ENCODE assay signal across 1 fruit fly cellular context in the genomic region with DNA sequence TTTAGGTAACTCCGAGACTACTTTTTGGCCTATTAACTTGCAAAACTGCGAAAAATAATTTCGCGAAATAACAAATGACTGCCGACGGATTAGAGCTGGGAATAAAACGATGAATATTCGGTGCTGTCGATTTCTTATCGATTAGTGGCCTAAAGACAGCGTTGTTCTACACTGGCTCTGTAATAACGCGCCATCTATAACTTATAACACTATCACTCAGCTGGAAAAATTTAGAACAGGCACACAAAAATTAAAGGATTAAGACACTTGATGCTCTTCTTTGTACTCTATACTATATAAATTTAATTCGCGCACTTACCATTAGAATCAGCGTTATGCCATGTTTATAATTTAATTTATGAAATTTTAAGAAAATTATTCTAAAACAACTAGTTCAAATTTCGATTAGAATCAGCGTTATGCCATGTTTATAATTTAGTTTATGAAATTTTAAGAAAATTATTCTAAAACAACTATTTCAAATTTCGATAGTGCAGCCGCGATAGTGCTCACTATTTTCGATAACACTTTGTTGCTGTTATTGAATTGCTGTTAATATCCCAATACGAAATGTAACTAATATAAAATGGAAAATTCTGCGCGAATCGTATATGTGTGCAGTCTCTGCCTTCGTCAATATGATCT.
TF ChIP-seq lines count a peak whose summit lies in the region.

Gene CSN3 (minus strand): TSS at position 112 of the 645 bp plus-strand sequence.
Gene CG11456 (plus strand): TSS at position 523 of the 645 bp plus-strand sequence.

TF ChIP-seq in whole organism, embryonic, 481 proteins besides CTCF, POLR2A, EP300 and RAD21 (continued from another document and continues in another):
- TF ChIP-seq zen2 (GFP tag; IDR thresholded peaks at IDR 0.05; lab: Robert Waterston, UW; ENCODE audit: partially characterized antibody): peak; percentile 38; the same call in 2 of the 3 replicates
- TF ChIP-seq Mrtf (GFP tag; IDR thresholded peaks at IDR 0.05; lab: Robert Waterston, UW): no peak
- no peak for TF ChIP-seq ase (GFP tag; IDR thresholded peaks at IDR 0.05; lab: Robert Waterston, UW)
- peak; percentile 85 for TF ChIP-seq Kr (GFP tag; optimal IDR thresholded peaks at IDR 0.05; lab: Kevin White, UChicago)
- TF ChIP-seq ttk (GFP tag; IDR thresholded peaks at IDR 0.05; lab: Robert Waterston, UW): peak; percentile 31; the same call in 1 of the 2 replicates
- TF ChIP-seq CG15514 (GFP tag; optimal IDR thresholded peaks at IDR 0.05; lab: Kevin White, UChicago): peak; percentile 65
- peak; percentile 48 for TF ChIP-seq CG13624 (GFP tag; optimal IDR thresholded peaks at IDR 0.05; lab: Kevin White, UChicago)
- peak in 1 of 2 experiments; percentile 7 for TF ChIP-seq insv (GFP tag; optimal IDR thresholded peaks at IDR 0.05; lab: Kevin White, UChicago)
- peak; percentile 58 for TF ChIP-seq CG34224 (GFP tag; IDR thresholded peaks at IDR 0.05; lab: Robert Waterston, UW; ENCODE audit: partially characterized antibody)
- TF ChIP-seq unc-4 (GFP tag; IDR thresholded peaks at IDR 0.05; lab: Robert Waterston, UW; ENCODE audit: partially characterized antibody): peak; percentile 70
- TF ChIP-seq ro (GFP tag; IDR thresholded peaks at IDR 0.05; lab: Robert Waterston, UW): no peak
- TF ChIP-seq CG7786 (GFP tag; optimal IDR thresholded peaks at IDR 0.05; lab: Kevin White, UChicago): peak; percentile 59
- TF ChIP-seq Ets65A (GFP tag; lab: Kevin White, UChicago): peak; percentile 94
- peak; percentile 74 for TF ChIP-seq amos (GFP tag; IDR thresholded peaks at IDR 0.05; lab: Robert Waterston, UW; ENCODE audit: partially characterized antibody)
- no peak for TF ChIP-seq cato (GFP tag; optimal IDR thresholded peaks at IDR 0.05; lab: Kevin White, UChicago; ENCODE audit: borderline replicate concordance)
- TF ChIP-seq CG9727 (GFP tag; optimal IDR thresholded peaks at IDR 0.05; lab: Kevin White, UChicago): peak; percentile 4
- TF ChIP-seq Camta (GFP tag; optimal IDR thresholded peaks at IDR 0.05; lab: Kevin White, UChicago): peak; percentile 43
- TF ChIP-seq NC2β (GFP tag; optimal IDR thresholded peaks at IDR 0.05; lab: Kevin White, UChicago): peak; percentile 50
- peak; percentile 56 for TF ChIP-seq inv (GFP tag; IDR thresholded peaks at IDR 0.05; lab: Robert Waterston, UW; ENCODE audit: partially characterized antibody)
- TF ChIP-seq trem (tag; optimal IDR thresholded peaks at IDR 0.05; lab: Kevin White, UChicago): peak; percentile 70
- TF ChIP-seq CkIIα-i1 (GFP tag; IDR thresholded peaks at IDR 0.05; lab: Robert Waterston, UW): no peak
- peak; percentile 48 for TF ChIP-seq CG4424 (GFP tag; optimal IDR thresholded peaks at IDR 0.05; lab: Kevin White, UChicago)
- peak; percentile 53 for TF ChIP-seq Dek (tag; optimal IDR thresholded peaks at IDR 0.05; lab: Kevin White, UChicago)
- TF ChIP-seq CG18599 (GFP tag; optimal IDR thresholded peaks at IDR 0.05; lab: Kevin White, UChicago): peak; percentile 23
- TF ChIP-seq CG9817 (tag; optimal IDR thresholded peaks at IDR 0.05; lab: Kevin White, UChicago): peak; percentile 30
- TF ChIP-seq CG10654 (GFP tag; optimal IDR thresholded peaks at IDR 0.05; lab: Kevin White, UChicago): peak; percentile 46
- TF ChIP-seq ham (GFP tag; IDR thresholded peaks at IDR 0.05; lab: Robert Waterston, UW): no peak
- peak; percentile 47 for TF ChIP-seq sens (GFP tag; lab: Kevin White, UChicago)
- TF ChIP-seq BEAF-32 (GFP tag; optimal IDR thresholded peaks at IDR 0.05; lab: Kevin White, UChicago): peak; percentile 74
- TF ChIP-seq CG8944 (GFP tag; optimal IDR thresholded peaks at IDR 0.05; lab: Kevin White, UChicago): peak; percentile 28
- TF ChIP-seq fd64A (GFP tag; optimal IDR thresholded peaks at IDR 0.05; lab: Kevin White, UChicago): no peak
- peak; percentile 48 for TF ChIP-seq bcd (GFP tag; optimal IDR thresholded peaks at IDR 0.05; lab: Kevin White, UChicago)
- no peak for TF ChIP-seq lov (optimal IDR thresholded peaks at IDR 0.05; lab: Kevin White, UChicago)
- TF ChIP-seq lov (GFP tag; IDR thresholded peaks at IDR 0.05; lab: Robert Waterston, UW): no peak
- TF ChIP-seq CG3995 (GFP tag; optimal IDR thresholded peaks at IDR 0.05; lab: Kevin White, UChicago): peak; percentile 6
- peak; percentile 39; the same call in 1 of the 2 replicates for TF ChIP-seq Ada2b (GFP tag; IDR thresholded peaks at IDR 0.05; lab: Robert Waterston, UW)
- no peak for TF ChIP-seq CG10462 (GFP tag; optimal IDR thresholded peaks at IDR 0.05; lab: Kevin White, UChicago)
- TF ChIP-seq CHES-1-like (GFP tag; optimal IDR thresholded peaks at IDR 0.05; lab: Kevin White, UChicago): peak; percentile 54
- peak; percentile 90 for TF ChIP-seq CG6791 (GFP tag; IDR thresholded peaks at IDR 0.05; lab: Robert Waterston, UW; ENCODE audit: partially characterized antibody)
- TF ChIP-seq pzg (GFP tag; optimal IDR thresholded peaks at IDR 0.05; lab: Kevin White, UChicago): peak; percentile 86
- no peak for TF ChIP-seq chm (GFP tag; IDR thresholded peaks at IDR 0.05; lab: Robert Waterston, UW)
- TF ChIP-seq chif (GFP tag; optimal IDR thresholded peaks at IDR 0.05; lab: Kevin White, UChicago): peak; percentile 18 to 33
- TF ChIP-seq pan (optimal IDR thresholded peaks at IDR 0.05; lab: Kevin White, UChicago): no peak
- TF ChIP-seq pan (GFP tag; optimal IDR thresholded peaks at IDR 0.05 in 1 of 2, IDR thresholded peaks at IDR 0.05 in 1 of 2): peak in 1 of 2 experiments; percentile 59
- peak; percentile 82 for TF ChIP-seq rib (GFP tag; IDR thresholded peaks at IDR 0.05; lab: Robert Waterston, UW)
- TF ChIP-seq CG17328 (GFP tag; IDR thresholded peaks at IDR 0.05; lab: Robert Waterston, UW): 0 out of 2 replicates have a peak, but pooled peaks have one; percentile 14
- TF ChIP-seq CG12391 (tag; optimal IDR thresholded peaks at IDR 0.05; lab: Kevin White, UChicago): peak; percentile 61
- peak; percentile 5 for TF ChIP-seq pnt (GFP tag; optimal IDR thresholded peaks at IDR 0.05; lab: Kevin White, UChicago)
- TF ChIP-seq Dad (GFP tag; optimal IDR thresholded peaks at IDR 0.05; lab: Kevin White, UChicago): peak; percentile 32
- TF ChIP-seq CG33557 (GFP tag; optimal IDR thresholded peaks at IDR 0.05; lab: Kevin White, UChicago): no peak
- peak; percentile 42 for TF ChIP-seq grau (tag; optimal IDR thresholded peaks at IDR 0.05; lab: Kevin White, UChicago)
- TF ChIP-seq az2 (GFP tag; optimal IDR thresholded peaks at IDR 0.05; lab: Kevin White, UChicago): no peak
- TF ChIP-seq Mad (GFP tag; optimal IDR thresholded peaks at IDR 0.05; lab: Kevin White, UChicago): peak; percentile 50
- peak in 1 of 2 experiments; percentile 33 for TF ChIP-seq Pdp1 (GFP tag; optimal IDR thresholded peaks at IDR 0.05; lab: Kevin White, UChicago)
- TF ChIP-seq lmd (GFP tag; IDR thresholded peaks at IDR 0.05; lab: Robert Waterston, UW): peak; percentile 54
- TF ChIP-seq CG2712 (tag; optimal IDR thresholded peaks at IDR 0.05; lab: Kevin White, UChicago): no peak
- peak; percentile 45; the same call in 1 of the 2 replicates for TF ChIP-seq ranshi (GFP tag; IDR thresholded peaks at IDR 0.05; lab: Robert Waterston, UW)
- TF ChIP-seq CG16813 (GFP tag; IDR thresholded peaks at IDR 0.05; lab: Robert Waterston, UW; ENCODE audit: partially characterized antibody): peak; percentile 67
- peak; percentile 48 for TF ChIP-seq Myb (GFP tag; optimal IDR thresholded peaks at IDR 0.05; lab: Kevin White, UChicago)
- peak; percentile 38 for TF ChIP-seq CG18476 (GFP tag; optimal IDR thresholded peaks at IDR 0.05; lab: Kevin White, UChicago)
- peak; percentile 72 for TF ChIP-seq Ets97D (GFP tag; optimal IDR thresholded peaks at IDR 0.05; lab: Kevin White, UChicago)
- peak; percentile 31; the same call in 1 of the 2 replicates for TF ChIP-seq nerfin-2 (GFP tag; IDR thresholded peaks at IDR 0.05; lab: Robert Waterston, UW; ENCODE audit: partially characterized antibody)
- TF ChIP-seq CG12299 (tag; optimal IDR thresholded peaks at IDR 0.05; lab: Kevin White, UChicago): no peak
- TF ChIP-seq CG17612 (GFP tag; IDR thresholded peaks at IDR 0.05; lab: Robert Waterston, UW): no peak
- no peak for TF ChIP-seq btn (GFP tag; optimal IDR thresholded peaks at IDR 0.05; lab: Kevin White, UChicago)
- TF ChIP-seq E2f2 (GFP tag; IDR thresholded peaks at IDR 0.05; lab: Robert Waterston, UW): peak; percentile 81
- no peak for TF ChIP-seq slou (GFP tag; optimal IDR thresholded peaks at IDR 0.05; lab: Kevin White, UChicago)
- peak; percentile 32 for TF ChIP-seq kay (GFP tag; optimal IDR thresholded peaks at IDR 0.05; lab: Kevin White, UChicago)
- peak; percentile 31 for TF ChIP-seq luna (GFP tag; optimal IDR thresholded peaks at IDR 0.05; lab: Kevin White, UChicago)
- TF ChIP-seq Lpt (GFP tag; optimal IDR thresholded peaks at IDR 0.05; lab: Kevin White, UChicago): no peak
- TF ChIP-seq MESR4 (GFP tag; optimal IDR thresholded peaks at IDR 0.05; lab: Kevin White, UChicago): peak; percentile 25
- TF ChIP-seq jumu (GFP tag; optimal IDR thresholded peaks at IDR 0.05; lab: Kevin White, UChicago): peak; percentile 60
- peak; percentile 59 for TF ChIP-seq zfh2 (GFP tag; optimal IDR thresholded peaks at IDR 0.05; lab: Kevin White, UChicago)
- TF ChIP-seq CG2199 (GFP tag; IDR thresholded peaks at IDR 0.05; lab: Robert Waterston, UW): 0 out of 3 replicates have a peak, but pooled peaks have one; percentile 47
- peak; percentile 34 for TF ChIP-seq CG4820 (GFP tag; optimal IDR thresholded peaks at IDR 0.05; lab: Kevin White, UChicago)
- no peak for TF ChIP-seq prd (optimal IDR thresholded peaks at IDR 0.05; lab: Kevin White, UChicago)
- peak; percentile 44; the same call in 1 of the 3 replicates for TF ChIP-seq prd (GFP tag; IDR thresholded peaks at IDR 0.05; lab: Robert Waterston, UW)
- TF ChIP-seq nau (GFP tag; optimal IDR thresholded peaks at IDR 0.05; lab: Kevin White, UChicago): peak; percentile 30
- TF ChIP-seq Hsf (GFP tag; optimal IDR thresholded peaks at IDR 0.05; lab: Kevin White, UChicago): peak; percentile 57
- TF ChIP-seq vnd (GFP tag; IDR thresholded peaks at IDR 0.05; lab: Robert Waterston, UW; ENCODE audit: partially characterized antibody): peak; percentile 57; the same call in 2 of the 3 replicates
- TF ChIP-seq Doc3 (GFP tag; IDR thresholded peaks at IDR 0.05; lab: Robert Waterston, UW; ENCODE audit: partially characterized antibody): peak; percentile 63; the same call in 1 of the 3 replicates
- no peak for TF ChIP-seq CG2202 (tag; optimal IDR thresholded peaks at IDR 0.05; lab: Kevin White, UChicago)
- TF ChIP-seq Antp (GFP tag; optimal IDR thresholded peaks at IDR 0.05; lab: Kevin White, UChicago): peak; percentile 55
- peak; percentile 65 for TF ChIP-seq HmgZ (tag; optimal IDR thresholded peaks at IDR 0.05; lab: Kevin White, UChicago)
- TF ChIP-seq peb (GFP tag; IDR thresholded peaks at IDR 0.05; lab: Robert Waterston, UW): no peak
- no peak for TF ChIP-seq sd (tag; optimal IDR thresholded peaks at IDR 0.05; lab: Kevin White, UChicago)
- peak; percentile 80 for TF ChIP-seq Lhr (GFP tag; optimal IDR thresholded peaks at IDR 0.05; lab: Kevin White, UChicago)
- peak; percentile 14 for TF ChIP-seq CG3281 (GFP tag; optimal IDR thresholded peaks at IDR 0.05; lab: Kevin White, UChicago)
- peak; percentile 68; the same call in 1 of the 3 replicates for TF ChIP-seq CG11560 (tag; IDR thresholded peaks at IDR 0.05; lab: Robert Waterston, UW)
- TF ChIP-seq HLH4C (GFP tag; IDR thresholded peaks at IDR 0.05; lab: Robert Waterston, UW; ENCODE audit: partially characterized antibody): peak; percentile 83
- peak; percentile 8 for TF ChIP-seq ewg (GFP tag; optimal IDR thresholded peaks at IDR 0.05; lab: Kevin White, UChicago)
- no peak for TF ChIP-seq CG8924 (tag; optimal IDR thresholded peaks at IDR 0.05; lab: Kevin White, UChicago)
- no peak for TF ChIP-seq Adf1 (GFP tag; IDR thresholded peaks at IDR 0.05; lab: Robert Waterston, UW)
- peak; percentile 54 for TF ChIP-seq hbn (GFP tag; IDR thresholded peaks at IDR 0.05; lab: Robert Waterston, UW; ENCODE audit: partially characterized antibody)
- peak; percentile 24 for TF ChIP-seq CG1792 (GFP tag; optimal IDR thresholded peaks at IDR 0.05; lab: Kevin White, UChicago)
- peak; percentile 80 for TF ChIP-seq Dip2 (GFP tag; IDR thresholded peaks at IDR 0.05; lab: Robert Waterston, UW)
- peak; percentile 74 for TF ChIP-seq CG2116 (GFP tag; optimal IDR thresholded peaks at IDR 0.05; lab: Kevin White, UChicago)
- TF ChIP-seq CG32767 (GFP tag; IDR thresholded peaks at IDR 0.05; lab: Robert Waterston, UW): no peak
- TF ChIP-seq D19A (tag; optimal IDR thresholded peaks at IDR 0.05; lab: Kevin White, UChicago): peak; percentile 94
- TF ChIP-seq Bgb (GFP tag; IDR thresholded peaks at IDR 0.05; lab: Robert Waterston, UW; ENCODE audit: partially characterized antibody): peak; percentile 72
- peak; percentile 36 for TF ChIP-seq Sin3A (optimal IDR thresholded peaks at IDR 0.05; lab: Kevin White, UChicago)
- TF ChIP-seq knrl (GFP tag; IDR thresholded peaks at IDR 0.05; lab: Robert Waterston, UW; ENCODE audit: partially characterized antibody): peak; percentile 68
- peak; percentile 47 for TF ChIP-seq repo (GFP tag; optimal IDR thresholded peaks at IDR 0.05; lab: Kevin White, UChicago)
- TF ChIP-seq dpn (GFP tag; optimal IDR thresholded peaks at IDR 0.05; lab: Kevin White, UChicago): peak; percentile 61 to 64
- no peak for TF ChIP-seq cas (GFP tag; IDR thresholded peaks at IDR 0.05; lab: Robert Waterston, UW)
- TF ChIP-seq ind (GFP tag; optimal IDR thresholded peaks at IDR 0.05; lab: Kevin White, UChicago): peak; percentile 56
- peak; percentile 93 for TF ChIP-seq Sry-δ (GFP tag; optimal IDR thresholded peaks at IDR 0.05; lab: Kevin White, UChicago)
- TF ChIP-seq H15 (GFP tag; IDR thresholded peaks at IDR 0.05; lab: Robert Waterston, UW): peak; percentile 38; the same call in 1 of the 3 replicates
- peak; percentile 40 for TF ChIP-seq Hr3 (GFP tag; optimal IDR thresholded peaks at IDR 0.05; lab: Kevin White, UChicago)
- peak; percentile 19 for TF ChIP-seq CG9797 (GFP tag; optimal IDR thresholded peaks at IDR 0.05; lab: Kevin White, UChicago)
- TF ChIP-seq CG12236 (GFP tag; optimal IDR thresholded peaks at IDR 0.05; lab: Kevin White, UChicago): no peak
- peak; percentile 0 for TF ChIP-seq Neu2 (GFP tag; optimal IDR thresholded peaks at IDR 0.05; lab: Kevin White, UChicago; ENCODE audit: borderline replicate concordance)
- peak; percentile 43 for TF ChIP-seq Chrac-16 (GFP tag; optimal IDR thresholded peaks at IDR 0.05; lab: Kevin White, UChicago)
- TF ChIP-seq chn (GFP tag; optimal IDR thresholded peaks at IDR 0.05; lab: Kevin White, UChicago): peak; percentile 47
- peak in 1 of 2 experiments; percentile 80 for TF ChIP-seq crp (GFP tag; optimal IDR thresholded peaks at IDR 0.05; lab: Kevin White, UChicago)
- no peak for TF ChIP-seq yki (optimal IDR thresholded peaks at IDR 0.05; lab: Kevin White, UChicago)
- peak; percentile 65 for TF ChIP-seq phol (tag; optimal IDR thresholded peaks at IDR 0.05; lab: Kevin White, UChicago)
- TF ChIP-seq Hmr (GFP tag; optimal IDR thresholded peaks at IDR 0.05; lab: Kevin White, UChicago): peak; percentile 72
